Worm (Caenorhabditis elegans): ENCODE results near the gene Y41D4A.4.

Y41D4A.4 gene

DNA sequence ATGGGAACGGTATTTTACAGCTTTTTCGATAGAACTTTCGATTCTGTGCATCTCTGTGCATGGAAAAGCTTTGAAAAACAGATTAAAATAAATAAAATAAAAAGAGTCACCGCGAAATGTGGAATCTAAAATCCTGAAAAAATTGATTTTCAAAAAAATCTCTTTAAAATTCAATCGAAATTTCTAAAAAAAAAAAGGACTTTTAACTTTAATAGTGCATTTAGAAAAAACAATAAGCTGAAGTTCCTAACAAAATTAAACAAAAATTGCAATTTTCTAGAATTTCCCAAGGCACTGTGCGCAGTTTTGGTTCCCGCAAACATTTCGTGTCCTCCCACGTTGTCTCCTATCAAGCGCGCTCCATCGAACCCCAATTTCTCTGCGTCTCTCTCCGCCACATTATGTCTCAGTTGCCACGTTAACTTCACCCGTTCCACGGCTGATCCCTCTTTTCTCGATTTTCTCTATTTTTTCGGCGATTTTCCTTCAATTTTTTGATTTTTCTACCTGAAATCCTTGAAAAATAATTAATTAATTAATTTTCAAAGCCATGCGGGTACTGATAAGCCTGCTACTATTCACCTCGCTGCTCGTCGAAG lies at the start of gene Y41D4A.4, which contains the start of gene Y41D4A.6 (continued):
- peak; percentile 95 for TF ChIP-seq rnt-1 (tag; optimal IDR thresholded peaks at IDR 0.05)
- no peak for TF ChIP-seq alr-1 (tag; optimal IDR thresholded peaks at IDR 0.05; ENCODE audit: borderline replicate concordance)
- peak in 1 of 2 experiments; percentile 89 for TF ChIP-seq ztf-11 (tag; optimal IDR thresholded peaks at IDR 0.05)
- peak; percentile 84 for TF ChIP-seq unc-130 (tag; optimal IDR thresholded peaks at IDR 0.05)
- TF ChIP-seq pax-3 (tag; optimal IDR thresholded peaks at IDR 0.05): peak; percentile 92
- TF ChIP-seq snu-23 (GFP tag; optimal IDR thresholded peaks at IDR 0.05): peak; percentile 94
- peak; percentile 79 for TF ChIP-seq dsc-1 (tag; optimal IDR thresholded peaks at IDR 0.05)
- TF ChIP-seq ceh-90 (tag; optimal IDR thresholded peaks at IDR 0.05): peak; percentile 35
- TF ChIP-seq xbp-1 (tag; optimal IDR thresholded peaks at IDR 0.05): peak; percentile 90
- peak; percentile 85 to 92 for TF ChIP-seq efl-1 (optimal IDR thresholded peaks at IDR 0.05)
- peak; percentile 75 to 97 for TF ChIP-seq efl-1 (GFP tag; optimal IDR thresholded peaks at IDR 0.05 in 1 of 2)
- no peak for TF ChIP-seq pqm-1 (tag; optimal IDR thresholded peaks at IDR 0.05)
- TF ChIP-seq nhr-71 (tag; optimal IDR thresholded peaks at IDR 0.05): peak; percentile 94
- peak; percentile 91 for TF ChIP-seq nhr-47 (tag; optimal IDR thresholded peaks at IDR 0.05)
- peak; percentile 64 for TF ChIP-seq mep-1 (tag; optimal IDR thresholded peaks at IDR 0.05)
- TF ChIP-seq ceh-82 (tag; optimal IDR thresholded peaks at IDR 0.05): peak; percentile 73 to 87 (median 85)
- TF ChIP-seq unc-98 (GFP tag; IDR thresholded peaks at IDR 0.05): peak; percentile 83
- no peak for TF ChIP-seq nhr-76 (tag; optimal IDR thresholded peaks at IDR 0.05)
- no peak for TF ChIP-seq zag-1 (tag; optimal IDR thresholded peaks at IDR 0.05)
- TF ChIP-seq ztf-4 (tag; optimal IDR thresholded peaks at IDR 0.05): no peak
- peak; percentile 86 for TF ChIP-seq swsn-7 (tag; optimal IDR thresholded peaks at IDR 0.05)
- TF ChIP-seq nhr-20 (tag; optimal IDR thresholded peaks at IDR 0.05): peak; percentile 88
- TF ChIP-seq nhr-19 (GFP tag; conservative IDR thresholded peaks at IDR 0.05): peak; percentile 70
- TF ChIP-seq egl-27 (tag; optimal IDR thresholded peaks at IDR 0.05): no peak
- TF ChIP-seq nhr-237 (tag; optimal IDR thresholded peaks at IDR 0.05): peak; percentile 65
- peak; percentile 64 for TF ChIP-seq C04F5.9 (tag; optimal IDR thresholded peaks at IDR 0.05)
- TF ChIP-seq fkh-4 (tag; optimal IDR thresholded peaks at IDR 0.05; ENCODE audit: borderline replicate concordance): peak; percentile 61
- TF ChIP-seq egl-13 (tag; optimal IDR thresholded peaks at IDR 0.05): peak; percentile 75
- TF ChIP-seq nhr-90 (tag; optimal IDR thresholded peaks at IDR 0.05; ENCODE audit: poor library complexity): peak; percentile 87
- TF ChIP-seq vab-15 (tag; optimal IDR thresholded peaks at IDR 0.05): peak; percentile 90
- TF ChIP-seq lin-13 (GFP tag; optimal IDR thresholded peaks at IDR 0.05): peak; percentile 85
- TF ChIP-seq fkh-10 (GFP tag; optimal IDR thresholded peaks at IDR 0.05): peak; percentile 37

ce11 chrIV:1699599-1699998 lies 46.2 kb upstream of the Y41D4A.4 start, which contains the start of gene bus-2:
TSS of gene bus-2 (plus strand) at chrIV:1699899.
- TF ChIP-seq lsy-2 (tag; optimal IDR thresholded peaks at IDR 0.05) (no peak), ces-1 (GFP tag; optimal IDR thresholded peaks at IDR 0.05) (no peak), nhr-90 (tag; optimal IDR thresholded peaks at IDR 0.05; ENCODE audit: poor library complexity) (no peak), egl-27 (tag; optimal IDR thresholded peaks at IDR 0.05) (no peak), C16A3.4 (tag; optimal IDR thresholded peaks at IDR 0.05) (no peak), blmp-1 (tag; optimal IDR thresholded peaks at IDR 0.05) (no peak), ceh-90 (tag; optimal IDR thresholded peaks at IDR 0.05) (no peak), ama-1 (optimal IDR thresholded peaks at IDR 0.05) (no peak), snu-23 (GFP tag; optimal IDR thresholded peaks at IDR 0.05) (no peak), lir-3 (tag; optimal IDR thresholded peaks at IDR 0.05; ENCODE audit: poor library complexity) (no peak), irx-1 (tag; optimal IDR thresholded peaks at IDR 0.05) (no peak), pax-3 (tag; optimal IDR thresholded peaks at IDR 0.05) (no peak), mdl-1 (tag; optimal IDR thresholded peaks at IDR 0.05) (no peak), nhr-84 (tag; optimal IDR thresholded peaks at IDR 0.05) (no peak)
